Worm (Caenorhabditis elegans) whole organism, mixed stage, embryonic: ENCODE results near the gene F49E12.7.

Experiments used
- blmp-1 ChIP-seq: fragments of 150-350 bp; optimal IDR thresholded peaks from 2 replicates; lab custom pipeline; 2014; ENCODE audit warnings: missing biosample characterization, missing genetic modification characterization
- ceh-39 ChIP-seq: fragments of 150-350 bp; optimal IDR thresholded peaks from 2 replicates; lab custom pipeline; 2014; ENCODE audit warnings: missing biosample characterization, missing genetic modification characterization
- nhr-12 ChIP-seq: fragments of 150-350 bp; optimal IDR thresholded peaks from 2 replicates; lab custom pipeline; 2014; ENCODE audit warnings: missing biosample characterization, missing genetic modification characterization
- nhr-237 ChIP-seq: fragments of 150-350 bp; optimal IDR thresholded peaks from 2 replicates; lab custom pipeline; 2014; ENCODE audit warnings: missing biosample characterization, missing genetic modification characterization

DNA sequence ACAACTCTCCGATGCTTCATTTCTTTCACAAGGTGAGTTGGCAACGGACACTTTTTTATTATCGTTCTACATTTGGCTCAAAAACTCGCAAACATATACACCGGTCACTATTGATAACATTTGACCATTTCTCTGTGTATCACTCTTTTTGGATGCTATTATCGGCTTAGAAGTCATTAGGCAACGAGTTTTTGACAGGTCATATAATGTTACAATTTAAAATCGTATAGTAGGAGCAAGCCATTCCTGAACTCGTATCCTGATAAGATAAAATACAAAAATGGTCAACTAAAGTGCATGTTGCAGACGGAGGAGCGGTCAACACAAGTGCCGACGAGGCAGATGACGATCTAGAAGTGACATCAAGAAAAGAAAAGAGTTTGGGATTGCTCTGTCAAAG lies 17.0 kb upstream of the F49E12.7 start:
- TF ChIP-seq blmp-1 (no peak), nhr-237 (tag; lab: Kevin White, UChicago) (no peak), nhr-12 (tag; lab: Kevin White, UChicago) (no peak), ceh-39 (tag; lab: Kevin White, UChicago) (no peak)
